Worm (Caenorhabditis elegans) whole organism, young adult: ENCODE results near the gene clec-82.

Experiments
- bed-1 ChIP-seq: fragments of 200-800 bp; sonication (Bioruptor generic); IDR thresholded peaks from 2 replicates; pipeline ENCODE4 v1.3.6; 2022; ENCODE audit warnings: missing genetic modification reagents, missing genetic modification characterization, missing compliant biosample characterization
- ceh-58 ChIP-seq: fragments of 200-800 bp; sonication (Bioruptor generic); IDR thresholded peaks from 2 replicates; pipeline ENCODE4 v1.3.6; 2022; ENCODE audit warnings: missing genetic modification characterization, missing compliant biosample characterization
- lin-35 ChIP-seq, 3 experiments: fragments of 150-350 bp in 2 of 3; sonication (generic microtip) in 1 of 3; optimal IDR thresholded peaks; 2 replicates each; lab custom pipeline; 2014 to 2018; ENCODE audit warnings: missing biosample characterization in 3 of 3, missing genetic modification characterization in 3 of 3, missing genetic modification reagents in 3 of 3
- nfya-2 ChIP-seq: fragments of 200-800 bp; sonication (Bioruptor generic); IDR thresholded peaks from 2 replicates; pipeline ENCODE4 v1.3.6; 2022; ENCODE audit warnings: missing genetic modification reagents, missing genetic modification characterization, missing compliant biosample characterization

- no peak for TF ChIP-seq lin-35 (GFP tag; optimal IDR thresholded peaks at IDR 0.05; lab: Kevin White, UChicago)
- no peak for TF ChIP-seq ceh-58 (GFP tag; lab: Robert Waterston, UW)
- no peak for TF ChIP-seq bed-1 (GFP tag; lab: Robert Waterston, UW)
- TF ChIP-seq nfya-2 (GFP tag; lab: Robert Waterston, UW): no peak
Measured at ce11 chrIV:2823446-2823845, 12.0 kb upstream of the clec-82 start, which contains the start of gene clec-80.
